Fruit fly (Drosophila melanogaster) whole organism, embryonic: ENCODE measurements around the gene CG13055.

Source experiments
- Ada2b ChIP-seq: fragments of 200-800 bp; sonication (Bioruptor generic); IDR thresholded peaks from 2 replicates; pipeline ENCODE4 v1.3.6; 2022; ENCODE audit warnings: missing biosample characterization, missing genetic modification characterization
- CG12155 ChIP-seq: fragments of 200-800 bp; sonication (Bioruptor generic); optimal IDR thresholded peaks from 3 replicates; lab custom pipeline; 2016; ENCODE audit warnings: missing biosample characterization, missing genetic modification characterization
- CG12299 ChIP-seq: fragments of 200-800 bp; sonication (Bioruptor generic); optimal IDR thresholded peaks from 2 replicates; lab custom pipeline; 2018; ENCODE audit warnings: missing biosample characterization, mild to moderate bottlenecking, missing genetic modification characterization
- CG14667 ChIP-seq: fragments of 200-800 bp; sonication (Bioruptor generic); IDR thresholded peaks from 2 replicates; pipeline ENCODE4 v1.3.6; 2022; ENCODE audit warnings: missing biosample characterization, missing genetic modification characterization
- CG14965 ChIP-seq: fragments of 200-800 bp; sonication (Bioruptor generic); optimal IDR thresholded peaks from 2 replicates; lab custom pipeline; 2016; ENCODE audit warnings: missing biosample characterization, missing genetic modification characterization, borderline replicate concordance
- CG1602 ChIP-seq: fragments of 200-800 bp; sonication (Bioruptor generic); optimal IDR thresholded peaks from 3 replicates; lab custom pipeline; 2016; ENCODE audit warnings: missing biosample characterization, missing genetic modification characterization
- CG1792 ChIP-seq: fragments of 200-800 bp; sonication (Bioruptor generic); optimal IDR thresholded peaks from 2 replicates; lab custom pipeline; 2016; ENCODE audit warnings: missing biosample characterization, missing genetic modification characterization
- CG2129 ChIP-seq: fragments of 200-800 bp; sonication (Bioruptor generic); IDR thresholded peaks from 2 replicates; pipeline ENCODE4 v1.3.6; 2022; ENCODE audit warnings: missing biosample characterization, missing genetic modification characterization; ENCODE audit not compliant: partially characterized antibody
- CG2199 ChIP-seq: fragments of 200-800 bp; sonication (Bioruptor generic); IDR thresholded peaks from 3 replicates; pipeline ENCODE4 v1.3.6; 2022; ENCODE audit warnings: missing biosample characterization, missing genetic modification characterization
- CG2678 ChIP-seq: fragments of 200-800 bp; sonication (Bioruptor generic); optimal IDR thresholded peaks from 3 replicates; lab custom pipeline; 2019; ENCODE audit warnings: missing biosample characterization, mild to moderate bottlenecking, missing genetic modification characterization, moderate library complexity
- CG30403 ChIP-seq: fragments of 200-800 bp; sonication (Bioruptor generic); optimal IDR thresholded peaks from 3 replicates; lab custom pipeline; 2016; ENCODE audit warnings: missing biosample characterization, missing genetic modification characterization
- CG31365 ChIP-seq: fragments of 200-800 bp; sonication (Bioruptor generic); optimal IDR thresholded peaks from 2 replicates; lab custom pipeline; 2018; ENCODE audit warnings: missing biosample characterization, mild to moderate bottlenecking, missing genetic modification characterization
- CG3163 ChIP-seq: fragments of 200-800 bp; sonication (Bioruptor generic); optimal IDR thresholded peaks from 3 replicates; lab custom pipeline; 2016; ENCODE audit warnings: missing biosample characterization, missing genetic modification characterization
- CG3407 ChIP-seq: fragments of 200-800 bp; sonication (Bioruptor generic); optimal IDR thresholded peaks from 2 replicates; lab custom pipeline; 2018; ENCODE audit warnings: missing biosample characterization, mild to moderate bottlenecking, missing genetic modification characterization
- CG5245 ChIP-seq: fragments of 200-800 bp; sonication (Bioruptor generic); optimal IDR thresholded peaks from 3 replicates; lab custom pipeline; 2016; ENCODE audit warnings: missing biosample characterization, missing genetic modification characterization
- CG7556 ChIP-seq: fragments of 200-800 bp; sonication (Bioruptor generic); optimal IDR thresholded peaks from 2 replicates; lab custom pipeline; 2017; ENCODE audit warnings: missing biosample characterization, mild to moderate bottlenecking, missing genetic modification characterization
- CG9797 ChIP-seq: fragments of 200-800 bp; sonication (Bioruptor generic); optimal IDR thresholded peaks from 3 replicates; lab custom pipeline; 2018; ENCODE audit warnings: missing biosample characterization, mild to moderate bottlenecking, missing genetic modification characterization
- CG9876 ChIP-seq: fragments of 200-800 bp; sonication (Bioruptor generic); optimal IDR thresholded peaks from 2 replicates; lab custom pipeline; 2016; ENCODE audit warnings: missing biosample characterization, missing genetic modification characterization
- D19A ChIP-seq: fragments of 200-800 bp; optimal IDR thresholded peaks from 3 replicates; lab custom pipeline; 2019; ENCODE audit warnings: missing biosample characterization, mild to moderate bottlenecking, missing genetic modification characterization, moderate library complexity
- Gsc ChIP-seq: fragments of 200-800 bp; sonication (Bioruptor generic); IDR thresholded peaks from 2 replicates; pipeline ENCODE4 v1.3.6; 2022; ENCODE audit warnings: missing biosample characterization, missing genetic modification characterization
- H15 ChIP-seq: fragments of 200-800 bp; sonication (Bioruptor generic); IDR thresholded peaks from 3 replicates; pipeline ENCODE4 v1.3.6; 2022; ENCODE audit warnings: missing biosample characterization, missing genetic modification characterization
- Hr39 ChIP-seq: fragments of >200 bp; optimal IDR thresholded peaks from 2 replicates; lab custom pipeline; 2017
- MBD-R2 ChIP-seq: fragments of 200-800 bp; sonication (Bioruptor generic); IDR thresholded peaks from 2 replicates; pipeline ENCODE4 v1.3.6; 2022; ENCODE audit warnings: missing biosample characterization, missing genetic modification characterization
- Oaz ChIP-seq: fragments of 200-800 bp; sonication (Bioruptor generic); IDR thresholded peaks from 2 replicates; pipeline ENCODE4 v1.3.6; 2022; ENCODE audit warnings: missing biosample characterization, missing genetic modification characterization
- Poxn ChIP-seq: fragments of 200-800 bp; sonication (Bioruptor generic); IDR thresholded peaks from 2 replicates; pipeline ENCODE4 v1.3.6; 2022; ENCODE audit warnings: missing biosample characterization, missing genetic modification characterization
- Sox100B ChIP-seq: fragments of 200-800 bp; sonication (Bioruptor generic); optimal IDR thresholded peaks from 3 replicates; lab custom pipeline; 2018; ENCODE audit warnings: missing biosample characterization, mild to moderate bottlenecking, missing genetic modification characterization
- Sox102F ChIP-seq: fragments of 200-800 bp; sonication (Bioruptor generic); optimal IDR thresholded peaks from 2 replicates; lab custom pipeline; 2018; ENCODE audit warnings: missing biosample characterization, mild to moderate bottlenecking, missing genetic modification characterization, moderate library complexity
- Taf1 ChIP-seq: fragments of 200-800 bp; sonication (Bioruptor generic); IDR thresholded peaks from 2 replicates; pipeline ENCODE4 v1.3.6; 2022; ENCODE audit warnings: missing biosample characterization, missing genetic modification characterization
- YL-1 ChIP-seq: fragments of 200-800 bp; sonication (Bioruptor generic); optimal IDR thresholded peaks from 3 replicates; lab custom pipeline; 2017; ENCODE audit warnings: missing biosample characterization, mild to moderate bottlenecking, missing genetic modification characterization
- ash1 ChIP-seq: fragments of 200-800 bp; sonication (Bioruptor generic); optimal IDR thresholded peaks from 2 replicates; lab custom pipeline; 2018; ENCODE audit warnings: missing biosample characterization, mild to moderate bottlenecking, missing genetic modification characterization
- cad ChIP-seq: fragments of >200 bp; optimal IDR thresholded peaks from 2 replicates; lab custom pipeline; 2017; ENCODE audit warnings: missing biosample characterization, missing genetic modification characterization
- chinmo ChIP-seq: fragments of 200-800 bp; sonication (Bioruptor generic); IDR thresholded peaks from 4 replicates; pipeline ENCODE4 v1.3.6; 2022; ENCODE audit warnings: missing biosample characterization, missing genetic modification characterization; ENCODE audit not compliant: partially characterized antibody
- dati ChIP-seq: fragments of 200-800 bp; sonication (Bioruptor generic); IDR thresholded peaks from 2 replicates; pipeline ENCODE4 v1.3.6; 2022; ENCODE audit warnings: missing biosample characterization, missing genetic modification characterization
- en ChIP-seq: fragments of 200-800 bp; sonication (Bioruptor generic); optimal IDR thresholded peaks from 2 replicates; lab custom pipeline; 2016; ENCODE audit warnings: missing biosample characterization, missing genetic modification characterization
- ewg ChIP-seq: fragments of 200-800 bp; sonication (Bioruptor generic); optimal IDR thresholded peaks from 3 replicates; lab custom pipeline; 2017; ENCODE audit warnings: mild to moderate bottlenecking, missing biosample characterization, missing genetic modification reagents, missing genetic modification characterization
- exex ChIP-seq: fragments of 200-800 bp; sonication (Bioruptor generic); optimal IDR thresholded peaks from 4 replicates; lab custom pipeline; 2018; ENCODE audit warnings: missing biosample characterization, mild to moderate bottlenecking, missing genetic modification characterization, moderate library complexity
- gcm ChIP-seq: fragments of 200-800 bp; sonication (Bioruptor generic); optimal IDR thresholded peaks from 2 replicates; lab custom pipeline; 2019; ENCODE audit warnings: missing biosample characterization, mild to moderate bottlenecking, missing genetic modification characterization, moderate library complexity
- lbe ChIP-seq: fragments of 200-800 bp; sonication (Bioruptor generic); optimal IDR thresholded peaks from 2 replicates; lab custom pipeline; 2016; ENCODE audit warnings: missing biosample characterization, mild to moderate bottlenecking, missing genetic modification characterization
- lov ChIP-seq, 2 experiments: fragments of 200-800 bp in 1 of 2; fragments of >200 bp in 1 of 2; sonication (Bioruptor generic) in 1 of 2; IDR thresholded peaks in 1 of 2; optimal IDR thresholded peaks in 1 of 2; 2 replicates in 1 of 2; 3 replicates in 1 of 2; pipeline versions ENCODE4 v1.3.6 to Lab custom; 2017 to 2022; ENCODE audit warnings: missing biosample characterization in 1 of 2, missing genetic modification characterization in 1 of 2
- nmo ChIP-seq: fragments of 200-800 bp; sonication (Bioruptor generic); optimal IDR thresholded peaks from 2 replicates; lab custom pipeline; 2018; ENCODE audit warnings: missing biosample characterization, mild to moderate bottlenecking, missing genetic modification characterization, moderate library complexity
- odd ChIP-seq: fragments of 200-800 bp; sonication (Bioruptor generic); optimal IDR thresholded peaks from 2 replicates; lab custom pipeline; 2017; ENCODE audit warnings: missing biosample characterization, mild to moderate bottlenecking, missing genetic modification characterization
- org-1 ChIP-seq: fragments of 200-800 bp; sonication (Bioruptor generic); optimal IDR thresholded peaks from 2 replicates; lab custom pipeline; 2017; ENCODE audit warnings: missing biosample characterization, missing genetic modification characterization
- prd ChIP-seq, 3 experiments: fragments of >200 bp in 2 of 3; fragments of 200-800 bp in 1 of 3; sonication (Bioruptor generic) in 1 of 3; optimal IDR thresholded peaks in 2 of 3; IDR thresholded peaks in 1 of 3; 2 replicates in 2 of 3; 3 replicates in 1 of 3; pipeline versions ENCODE4 v1.3.6 to Lab custom; 2017 to 2022; ENCODE audit warnings: missing biosample characterization in 1 of 3, missing genetic modification characterization in 1 of 3
- pum ChIP-seq: fragments of 200-800 bp; sonication (Bioruptor generic); optimal IDR thresholded peaks from 2 replicates; lab custom pipeline; 2016; ENCODE audit warnings: missing biosample characterization, missing genetic modification characterization
- sens ChIP-seq: fragments of 200-800 bp; sonication (Bioruptor generic); peaks from one replicate; lab custom pipeline; 2016; ENCODE audit warnings: missing biosample characterization, missing genetic modification characterization
- sr ChIP-seq: fragments of 200-800 bp; sonication (Bioruptor generic); IDR thresholded peaks from 3 replicates; pipeline ENCODE4 v1.3.6; 2022; ENCODE audit warnings: missing biosample characterization, missing genetic modification characterization
- sug ChIP-seq: fragments of 200-800 bp; optimal IDR thresholded peaks from 2 replicates; lab custom pipeline; 2019; ENCODE audit warnings: missing biosample characterization, mild to moderate bottlenecking, missing genetic modification characterization, moderate library complexity
- tll ChIP-seq, 2 experiments: fragments of 200-800 bp in 1 of 2; fragments of >200 bp in 1 of 2; sonication (Bioruptor generic) in 1 of 2; optimal IDR thresholded peaks; 2 replicates each; lab custom pipeline; 2017 to 2019; ENCODE audit warnings: missing biosample characterization in 2 of 2, missing genetic modification characterization in 2 of 2, mild to moderate bottlenecking in 1 of 2, moderate library complexity in 1 of 2
- vnd ChIP-seq: fragments of 200-800 bp; sonication (Bioruptor generic); IDR thresholded peaks from 3 replicates; pipeline ENCODE4 v1.3.6; 2022; ENCODE audit warnings: missing biosample characterization, missing genetic modification characterization; ENCODE audit not compliant: partially characterized antibody
- z ChIP-seq: fragments of 200-800 bp; sonication (Bioruptor generic); IDR thresholded peaks from 3 replicates; pipeline ENCODE4 v1.3.6; 2022; ENCODE audit warnings: missing biosample characterization, missing genetic modification characterization
- zen2 ChIP-seq: fragments of 200-800 bp; sonication (Bioruptor generic); IDR thresholded peaks from 3 replicates; pipeline ENCODE4 v1.3.6; 2022; ENCODE audit warnings: missing biosample characterization, missing genetic modification characterization; ENCODE audit not compliant: partially characterized antibody

CG13055 gene

dm6 chr3L:16231857-16232256 is 20.3 kb downstream of the CG13055 start, which contains the start of the genes PDCD-5 and MED10 (continued):
- TF ChIP-seq CG9876 (GFP tag; lab: Kevin White, UChicago) (no peak), CG1602 (no peak), Taf1 (no peak), CG14667 (no peak), gcm (no peak), CG2678 (tag; lab: Kevin White, UChicago) (no peak), CG31365 (tag; lab: Kevin White, UChicago) (no peak), CG1792 (no peak), org-1 (GFP tag; lab: Kevin White, UChicago) (no peak), Ada2b (GFP tag; lab: Robert Waterston, UW) (no peak), lbe (GFP tag; lab: Kevin White, UChicago) (no peak), ewg (GFP tag; lab: Kevin White, UChicago) (no peak), CG12155 (GFP tag; lab: Kevin White, UChicago) (no peak), CG9797 (GFP tag; lab: Kevin White, UChicago) (peak; percentile 77), exex (tag; lab: Kevin White, UChicago) (no peak), sr (GFP tag; lab: Robert Waterston, UW) (no peak), zen2 (GFP tag; lab: Robert Waterston, UW) (no peak), chinmo (GFP tag; lab: Robert Waterston, UW) (no peak), prd (optimal IDR thresholded peaks at IDR 0.05; lab: Kevin White, UChicago) (no peak), prd (GFP tag; IDR thresholded peaks at IDR 0.05; lab: Robert Waterston, UW) (no peak), cad (GFP tag; lab: Kevin White, UChicago) (no peak), CG30403 (peak; percentile 4), ash1 (GFP tag; lab: Kevin White, UChicago) (no peak), Poxn (GFP tag; lab: Robert Waterston, UW) (no peak), YL-1 (peak; percentile 96), Oaz (no peak), CG3163 (GFP tag; lab: Kevin White, UChicago) (no peak), CG3407 (no peak), z (no peak), CG2199 (GFP tag; lab: Robert Waterston, UW) (no peak), odd (GFP tag; lab: Kevin White, UChicago) (no peak), CG5245 (GFP tag; lab: Kevin White, UChicago) (no peak), Sox100B (no peak), tll (GFP tag; optimal IDR thresholded peaks at IDR 0.05; lab: Kevin White, UChicago) (no peak), CG14965 (GFP tag; lab: Kevin White, UChicago) (no peak), CG2129 (GFP tag; lab: Robert Waterston, UW) (no peak), H15 (GFP tag; lab: Robert Waterston, UW) (no peak), Gsc (GFP tag; lab: Robert Waterston, UW) (no peak), CG7556 (GFP tag; lab: Kevin White, UChicago) (no peak), sug (peak; percentile 27), vnd (GFP tag; lab: Robert Waterston, UW) (no peak), CG12299 (tag; lab: Kevin White, UChicago) (no peak), D19A (tag; lab: Kevin White, UChicago) (no peak), pum (GFP tag; lab: Kevin White, UChicago) (no peak), nmo (GFP tag; lab: Kevin White, UChicago) (peak; percentile 70), Sox102F (GFP tag; lab: Kevin White, UChicago) (no peak), dati (no peak), MBD-R2 (GFP tag; lab: Robert Waterston, UW) (peak; percentile 96), lov (optimal IDR thresholded peaks at IDR 0.05; lab: Kevin White, UChicago) (no peak), lov (GFP tag; IDR thresholded peaks at IDR 0.05; lab: Robert Waterston, UW) (no peak), Hr39 (no peak), sens (GFP tag; lab: Kevin White, UChicago) (peak; percentile 84), en (GFP tag; lab: Kevin White, UChicago) (no peak)
